Worm (Caenorhabditis elegans) whole organism, L1 larva: ENCODE measurements around the gene srb-13.

Experiments used
- Y116A8C.19 ChIP-seq: sonication (generic microtip); optimal IDR thresholded peaks from 2 replicates; lab custom pipeline; 2016; ENCODE audit warnings: missing compliant biosample characterization, missing genetic modification characterization, borderline replicate concordance
- ama-1 ChIP-seq: fragments of 150-350 bp; optimal IDR thresholded peaks from 2 replicates; lab custom pipeline; 2014
- ceh-82 ChIP-seq, 3 experiments: fragments of 150-350 bp in 1 of 3; sonication (generic microtip) in 2 of 3; optimal IDR thresholded peaks; 2 replicates each; lab custom pipeline; 2014 to 2017; ENCODE audit warnings: missing biosample characterization in 3 of 3, missing genetic modification characterization in 3 of 3
- elt-2 ChIP-seq: sonication (generic microtip); optimal IDR thresholded peaks from 2 replicates; lab custom pipeline; 2016; ENCODE audit warnings: missing genetic modification characterization, mild to moderate bottlenecking, inconsistent platforms, missing compliant biosample characterization, missing genetic modification reagents
- lin-13 ChIP-seq: fragments of 150-350 bp; optimal IDR thresholded peaks from 2 replicates; lab custom pipeline; 2014; ENCODE audit warnings: missing biosample characterization, missing genetic modification reagents, missing genetic modification characterization
- nhr-12 ChIP-seq: sonication (generic microtip); optimal IDR thresholded peaks from 2 replicates; lab custom pipeline; 2017; ENCODE audit warnings: missing biosample characterization, missing genetic modification characterization
- nhr-237 ChIP-seq: fragments of 150-350 bp; optimal IDR thresholded peaks from 2 replicates; lab custom pipeline; 2014; ENCODE audit warnings: missing biosample characterization, missing genetic modification characterization
- nhr-28 ChIP-seq: fragments of 150-350 bp; optimal IDR thresholded peaks from 2 replicates; lab custom pipeline; 2014; ENCODE audit warnings: missing biosample characterization, missing genetic modification characterization
- nhr-85 ChIP-seq: sonication (generic microtip); peaks from one replicate; lab custom pipeline; 2016; ENCODE audit warnings: missing genetic modification characterization, inconsistent platforms, missing compliant biosample characterization
- snpc-4 ChIP-seq: fragments of 150-350 bp; optimal IDR thresholded peaks from 2 replicates; lab custom pipeline; 2014; ENCODE audit warnings: missing biosample characterization, missing genetic modification characterization
- unc-86 ChIP-seq: sonication (generic microtip); optimal IDR thresholded peaks from 2 replicates; lab custom pipeline; 2016; ENCODE audit warnings: missing genetic modification characterization, missing compliant biosample characterization

DNA sequence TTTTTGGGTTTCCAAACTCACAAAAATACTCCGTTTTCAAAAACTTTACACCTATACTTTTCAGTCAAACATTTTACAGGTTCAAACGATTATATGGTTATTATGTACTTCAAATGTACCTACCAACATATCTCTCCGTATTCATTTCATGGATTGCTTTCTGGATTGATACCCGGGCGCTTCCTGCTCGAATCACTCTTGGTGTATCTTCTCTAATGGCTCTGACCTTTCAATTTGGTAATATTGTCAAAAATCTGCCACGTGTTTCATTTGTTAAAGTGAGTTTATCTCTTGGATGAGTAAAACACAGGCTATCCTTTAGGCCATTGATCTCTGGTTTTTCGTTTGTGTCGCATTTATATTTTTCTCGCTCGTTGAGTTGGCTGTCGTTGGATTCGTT lies 25.6 kb downstream of the srb-13 start:
- no peak for TF ChIP-seq nhr-12 (tag; lab: Kevin White, UChicago)
- no peak for TF ChIP-seq elt-2 (tag; lab: Kevin White, UChicago)
- TF ChIP-seq snpc-4 (tag; lab: Kevin White, UChicago) = no peak
- TF ChIP-seq nhr-237 (tag; lab: Kevin White, UChicago) = no peak
- no peak for TF ChIP-seq nhr-85 (tag; lab: Kevin White, UChicago)
- TF ChIP-seq nhr-28 (tag; lab: Kevin White, UChicago) = no peak
- TF ChIP-seq lin-13 (GFP tag; lab: Kevin White, UChicago) = no peak
- TF ChIP-seq Y116A8C.19 (tag; lab: Kevin White, UChicago) = no peak
- no peak for TF ChIP-seq ceh-82 (tag; optimal IDR thresholded peaks at IDR 0.05; lab: Kevin White, UChicago)
- no peak for TF ChIP-seq ama-1
- no peak for TF ChIP-seq unc-86 (tag; lab: Kevin White, UChicago)
